Fruit fly (Drosophila melanogaster) whole organism, embryonic: Measurements from ENCODE around the gene CG5849.
A peak's percentile ranks its signal among the peaks of the same experiment; 100 is the strongest.

ENCODE experiments used
- BEAF-32 ChIP-seq: fragments of 200-800 bp; sonication (Bioruptor generic); optimal IDR thresholded peaks from 3 replicates; lab custom pipeline; 2017; ENCODE audit warnings: missing biosample characterization, missing genetic modification characterization, mild to moderate bottlenecking, moderate library complexity, missing genetic modification reagents
- Bdp1 ChIP-seq: fragments of 200-800 bp; sonication (Bioruptor generic); optimal IDR thresholded peaks from 3 replicates; lab custom pipeline; 2016; ENCODE audit warnings: missing biosample characterization, missing genetic modification characterization
- CG10209 ChIP-seq: fragments of 200-800 bp; sonication (Bioruptor generic); optimal IDR thresholded peaks from 3 replicates; lab custom pipeline; 2017; ENCODE audit warnings: missing biosample characterization, mild to moderate bottlenecking, missing genetic modification characterization, missing genetic modification reagents
- CG1024 ChIP-seq: fragments of 200-800 bp; sonication (Bioruptor generic); IDR thresholded peaks from 2 replicates; pipeline ENCODE4 v1.3.6; 2022; ENCODE audit warnings: missing biosample characterization, missing genetic modification characterization
- CG11398 ChIP-seq: fragments of 200-800 bp; sonication (Bioruptor generic); optimal IDR thresholded peaks from 2 replicates; lab custom pipeline; 2016; ENCODE audit warnings: missing biosample characterization, missing genetic modification characterization
- CG12391 ChIP-seq: fragments of 200-800 bp; sonication (Bioruptor generic); optimal IDR thresholded peaks from 3 replicates; lab custom pipeline; 2018; ENCODE audit warnings: missing biosample characterization, mild to moderate bottlenecking, missing genetic modification characterization, moderate library complexity
- CG15073 ChIP-seq: fragments of 200-800 bp; sonication (Bioruptor generic); optimal IDR thresholded peaks from 2 replicates; lab custom pipeline; 2016; ENCODE audit warnings: missing biosample characterization, missing genetic modification characterization
- CG18599 ChIP-seq: fragments of 200-800 bp; sonication (Bioruptor generic); optimal IDR thresholded peaks from 3 replicates; lab custom pipeline; 2017; ENCODE audit warnings: missing biosample characterization, missing genetic modification characterization, mild to moderate bottlenecking, moderate library complexity, missing genetic modification reagents
- CG2199 ChIP-seq: fragments of 200-800 bp; sonication (Bioruptor generic); IDR thresholded peaks from 3 replicates; pipeline ENCODE4 v1.3.6; 2022; ENCODE audit warnings: missing biosample characterization, missing genetic modification characterization
- CG2678 ChIP-seq: fragments of 200-800 bp; sonication (Bioruptor generic); optimal IDR thresholded peaks from 3 replicates; lab custom pipeline; 2019; ENCODE audit warnings: missing biosample characterization, mild to moderate bottlenecking, missing genetic modification characterization, moderate library complexity
- CG34376 ChIP-seq: fragments of 200-800 bp; sonication (Bioruptor generic); optimal IDR thresholded peaks from 2 replicates; lab custom pipeline; 2018; ENCODE audit warnings: missing biosample characterization, mild to moderate bottlenecking, missing genetic modification characterization
- CG42726 ChIP-seq: fragments of 200-800 bp; sonication (Bioruptor generic); IDR thresholded peaks from 2 replicates; pipeline ENCODE4 v1.3.6; 2022; ENCODE audit warnings: missing biosample characterization, missing genetic modification characterization; ENCODE audit not compliant: partially characterized antibody
- CG4424 ChIP-seq: fragments of 200-800 bp; sonication (Bioruptor generic); optimal IDR thresholded peaks from 3 replicates; lab custom pipeline; 2016; ENCODE audit warnings: missing biosample characterization, missing genetic modification characterization
- CG6175 ChIP-seq: fragments of 200-800 bp; sonication (Bioruptor generic); IDR thresholded peaks from 3 replicates; pipeline ENCODE4 v1.3.6; 2022; ENCODE audit warnings: missing biosample characterization, missing genetic modification characterization
- CG9215 ChIP-seq: fragments of 200-800 bp; sonication (Bioruptor generic); IDR thresholded peaks from 2 replicates; pipeline ENCODE4 v1.3.6; 2022; ENCODE audit warnings: missing biosample characterization, missing genetic modification characterization
- ERR ChIP-seq: fragments of 200-800 bp; sonication (Bioruptor generic); optimal IDR thresholded peaks from 2 replicates; lab custom pipeline; 2016; ENCODE audit warnings: missing biosample characterization, missing genetic modification characterization
- Ets65A ChIP-seq: fragments of 200-800 bp; sonication (Bioruptor generic); peaks from one replicate; lab custom pipeline; 2016; ENCODE audit warnings: missing biosample characterization, missing genetic modification characterization
- GATAe ChIP-seq: fragments of 200-800 bp; sonication (Bioruptor generic); conservative IDR thresholded peaks from 2 replicates; pipeline ENCODE4 v1.3.6; 2022; ENCODE audit warnings: missing biosample characterization, missing genetic modification characterization
- Hey ChIP-seq: fragments of 200-800 bp; sonication (Bioruptor generic); optimal IDR thresholded peaks from 3 replicates; lab custom pipeline; 2018; ENCODE audit warnings: missing biosample characterization, mild to moderate bottlenecking, missing genetic modification characterization
- NC2α ChIP-seq: fragments of 200-800 bp; sonication (Bioruptor generic); optimal IDR thresholded peaks from 2 replicates; lab custom pipeline; 2016; ENCODE audit warnings: missing biosample characterization, missing genetic modification characterization
- Pdp1 ChIP-seq, 2 experiments: fragments of 200-800 bp; sonication (Bioruptor generic); optimal IDR thresholded peaks; 3 replicates each; lab custom pipeline; 2016; ENCODE audit warnings: missing biosample characterization in 2 of 2, missing genetic modification characterization in 2 of 2, mild to moderate bottlenecking in 1 of 2, moderate library complexity in 1 of 2
- Sin3A ChIP-seq: fragments of >200 bp; optimal IDR thresholded peaks from 2 replicates; lab custom pipeline; 2018
- caup ChIP-seq: fragments of 200-800 bp; sonication (Bioruptor generic); optimal IDR thresholded peaks from 3 replicates; lab custom pipeline; 2017; ENCODE audit warnings: missing biosample characterization, mild to moderate bottlenecking, missing genetic modification characterization, moderate library complexity; ENCODE audit not compliant: severe bottlenecking
- exex ChIP-seq: fragments of 200-800 bp; sonication (Bioruptor generic); optimal IDR thresholded peaks from 4 replicates; lab custom pipeline; 2018; ENCODE audit warnings: missing biosample characterization, mild to moderate bottlenecking, missing genetic modification characterization, moderate library complexity
- fru ChIP-seq: fragments of >200 bp; optimal IDR thresholded peaks from 2 replicates; lab custom pipeline; 2017
- grn ChIP-seq: fragments of 200-800 bp; sonication (Bioruptor generic); optimal IDR thresholded peaks from 3 replicates; lab custom pipeline; 2017; ENCODE audit warnings: missing biosample characterization, missing genetic modification characterization
- gt ChIP-seq: fragments of 200-800 bp; sonication (Bioruptor generic); IDR thresholded peaks from 2 replicates; pipeline ENCODE4 v1.3.6; 2022; ENCODE audit warnings: missing biosample characterization, missing genetic modification characterization
- lab ChIP-seq: fragments of 200-800 bp; sonication (Bioruptor generic); optimal IDR thresholded peaks from 3 replicates; lab custom pipeline; 2017; ENCODE audit warnings: missing biosample characterization, missing genetic modification characterization, mild to moderate bottlenecking, moderate library complexity, missing genetic modification reagents
- nmo ChIP-seq: fragments of 200-800 bp; sonication (Bioruptor generic); optimal IDR thresholded peaks from 2 replicates; lab custom pipeline; 2018; ENCODE audit warnings: missing biosample characterization, mild to moderate bottlenecking, missing genetic modification characterization, moderate library complexity
- phol ChIP-seq: fragments of 200-800 bp; sonication (Bioruptor generic); optimal IDR thresholded peaks from 3 replicates; lab custom pipeline; 2018; ENCODE audit warnings: missing biosample characterization, mild to moderate bottlenecking, missing genetic modification characterization, moderate library complexity
- scrt ChIP-seq: fragments of 200-800 bp; sonication (Bioruptor generic); optimal IDR thresholded peaks from 2 replicates; lab custom pipeline; 2018; ENCODE audit warnings: missing biosample characterization, mild to moderate bottlenecking, missing genetic modification characterization, moderate library complexity
- sd ChIP-seq: fragments of 200-800 bp; sonication (Bioruptor generic); optimal IDR thresholded peaks from 3 replicates; lab custom pipeline; 2018; ENCODE audit warnings: missing biosample characterization, mild to moderate bottlenecking, missing genetic modification characterization, moderate library complexity
- sens-2 ChIP-seq: fragments of 200-800 bp; sonication (Bioruptor generic); IDR thresholded peaks from 2 replicates; pipeline ENCODE4 v1.3.6; 2022; ENCODE audit warnings: missing biosample characterization, missing genetic modification characterization
- sr ChIP-seq: fragments of 200-800 bp; sonication (Bioruptor generic); IDR thresholded peaks from 3 replicates; pipeline ENCODE4 v1.3.6; 2022; ENCODE audit warnings: missing biosample characterization, missing genetic modification characterization
- ssp ChIP-seq: fragments of 200-800 bp; sonication (Bioruptor generic); IDR thresholded peaks from 2 replicates; pipeline ENCODE4 v1.3.6; 2022; ENCODE audit warnings: missing biosample characterization, missing genetic modification characterization
- sug ChIP-seq: fragments of 200-800 bp; optimal IDR thresholded peaks from 2 replicates; lab custom pipeline; 2019; ENCODE audit warnings: missing biosample characterization, mild to moderate bottlenecking, missing genetic modification characterization, moderate library complexity
- tio ChIP-seq: fragments of 200-800 bp; sonication (Bioruptor generic); optimal IDR thresholded peaks from 2 replicates; lab custom pipeline; 2017; ENCODE audit warnings: missing biosample characterization, missing genetic modification characterization, inconsistent platforms
- unc-4 ChIP-seq: fragments of 200-800 bp; sonication (Bioruptor generic); IDR thresholded peaks from 2 replicates; pipeline ENCODE4 v1.3.6; 2022; ENCODE audit warnings: missing biosample characterization, missing genetic modification characterization; ENCODE audit not compliant: partially characterized antibody

CG5849 gene

dm6 chr3R:21748954-21749920 lies 9.3 kb downstream of the CG5849 start, which contains the start of gene CG31233 (continued):
- no peak for TF ChIP-seq NC2α (GFP tag; lab: Kevin White, UChicago)
- no peak for TF ChIP-seq tio (GFP tag; lab: Kevin White, UChicago)
- peak; percentile 4 for TF ChIP-seq CG2678 (tag; lab: Kevin White, UChicago)
- TF ChIP-seq phol (tag; lab: Kevin White, UChicago) = no peak
- TF ChIP-seq Sin3A (lab: Kevin White, UChicago) = no peak
- TF ChIP-seq exex = peak; percentile 93
- TF ChIP-seq sug (tag; lab: Kevin White, UChicago) = peak; percentile 76
- peak; percentile 4 for TF ChIP-seq CG18599 (GFP tag; lab: Kevin White, UChicago)
- peak in 1 of 2 experiments; percentile 39 for TF ChIP-seq Pdp1 (GFP tag; optimal IDR thresholded peaks at IDR 0.05; lab: Kevin White, UChicago)
- TF ChIP-seq caup (GFP tag; lab: Kevin White, UChicago) = no peak
- TF ChIP-seq gt (GFP tag; lab: Robert Waterston, UW) = no peak
- TF ChIP-seq, all 482 proteins: peak for 12

- TF ChIP-seq scrt (GFP tag; lab: Kevin White, UChicago) (no peak), CG2199 (0 out of 3 replicates have a peak, but pooled peaks have one; percentile 3), CG4424 (GFP tag; lab: Kevin White, UChicago) (no peak), fru (no peak), CG12391 (tag; lab: Kevin White, UChicago) (no peak), sr (GFP tag; lab: Robert Waterston, UW) (no peak), ERR (no peak), nmo (GFP tag; lab: Kevin White, UChicago) (no peak), CG15073 (GFP tag; lab: Kevin White, UChicago) (no peak), Bdp1 (GFP tag; lab: Kevin White, UChicago) (no peak), ssp (GFP tag; lab: Robert Waterston, UW) (no peak), Ets65A (GFP tag; lab: Kevin White, UChicago) (peak; percentile 17), sd (tag; lab: Kevin White, UChicago) (peak; percentile 82), sug (tag; lab: Kevin White, UChicago) (peak; percentile 41), CG10209 (GFP tag; lab: Kevin White, UChicago) (no peak), exex (peak; percentile 42), CG34376 (GFP tag; lab: Kevin White, UChicago) (peak; percentile 46), CG1024 (GFP tag; lab: Robert Waterston, UW) (no peak), CG6175 (GFP tag; lab: Robert Waterston, UW) (no peak), lab (no peak)
Observed at dm6 chr3R:21753099-21753498, 13.2 kb downstream of the CG5849 start.

- TF ChIP-seq CG42726 (GFP tag; lab: Robert Waterston, UW) (no peak), BEAF-32 (GFP tag; lab: Kevin White, UChicago) (no peak), CG9215 (GFP tag; lab: Robert Waterston, UW) (no peak), grn (peak; percentile 66), unc-4 (GFP tag; lab: Robert Waterston, UW) (no peak), CG34376 (GFP tag; lab: Kevin White, UChicago) (peak; percentile 36), exex (peak; percentile 42), CG11398 (GFP tag; lab: Kevin White, UChicago) (no peak), sens-2 (peak; percentile 62; the same call in 1 of the 2 replicates), sug (tag; lab: Kevin White, UChicago) (peak; percentile 65), Hey (tag; lab: Kevin White, UChicago) (peak; percentile 86), Pdp1 (GFP tag; optimal IDR thresholded peaks at IDR 0.05; lab: Kevin White, UChicago) (peak in 1 of 2 experiments; percentile 72), GATAe (peak; percentile 74)
- TF ChIP-seq, all 482 proteins: peak for 8
Observed at dm6 chr3R:21753974-21754373, 14.1 kb downstream of the CG5849 start, which contains the start of gene CG31198. Gene CG31198, plus strand, starts transcription at chr3R:21754324.
